Worm (Caenorhabditis elegans) whole organism, mixed stage, embryonic: ENCODE data around the gene F17A2.13.

Source experiments
- ceh-83 ChIP-seq: fragments of 200-800 bp; sonication (Bioruptor generic); optimal IDR thresholded peaks from 2 replicates; lab custom pipeline; 2018; ENCODE audit warnings: mild to moderate bottlenecking, missing genetic modification characterization, missing compliant biosample characterization
- elt-1 ChIP-seq: sonication (generic microtip); optimal IDR thresholded peaks from 2 replicates; lab custom pipeline; 2017; ENCODE audit warnings: missing genetic modification characterization, mild to moderate bottlenecking, missing compliant biosample characterization, antibody characterized with exemption, moderate library complexity, borderline replicate concordance; ENCODE audit not compliant: insufficient read depth
- lin-13 ChIP-seq: fragments of 150-350 bp; optimal IDR thresholded peaks from 2 replicates; lab custom pipeline; 2014; ENCODE audit warnings: missing biosample characterization, missing genetic modification characterization
- lsy-2 ChIP-seq: fragments of 150-350 bp; optimal IDR thresholded peaks from 2 replicates; lab custom pipeline; 2014; ENCODE audit warnings: missing biosample characterization, missing genetic modification characterization
- nhr-12 ChIP-seq: fragments of 150-350 bp; optimal IDR thresholded peaks from 2 replicates; lab custom pipeline; 2014; ENCODE audit warnings: missing biosample characterization, missing genetic modification characterization
- nhr-237 ChIP-seq: fragments of 150-350 bp; optimal IDR thresholded peaks from 2 replicates; lab custom pipeline; 2014; ENCODE audit warnings: missing biosample characterization, missing genetic modification characterization
- nhr-28 ChIP-seq: fragments of 150-350 bp; optimal IDR thresholded peaks from 2 replicates; lab custom pipeline; 2014; ENCODE audit warnings: missing biosample characterization, missing genetic modification characterization
- snpc-4 ChIP-seq: fragments of 150-350 bp; optimal IDR thresholded peaks from 2 replicates; lab custom pipeline; 2014; ENCODE audit warnings: missing biosample characterization, missing genetic modification characterization
- unc-120 ChIP-seq: sonication (generic microtip); optimal IDR thresholded peaks from 2 replicates; lab custom pipeline; 2017; ENCODE audit warnings: missing genetic modification characterization, missing compliant biosample characterization; ENCODE audit not compliant: poor library complexity, severe bottlenecking
- zip-8 ChIP-seq: fragments of 150-350 bp; optimal IDR thresholded peaks from 2 replicates; lab custom pipeline; 2014; ENCODE audit warnings: missing biosample characterization, missing genetic modification characterization

ce11 chrX:12346729-12347128 lies 25.3 kb downstream of the F17A2.13 start, which contains the start of gene F42F12.11:
- TF ChIP-seq elt-1 (tag; lab: Kevin White, UChicago) (no peak), nhr-28 (no peak), zip-8 (tag; lab: Kevin White, UChicago) (no peak), unc-120 (tag; lab: Kevin White, UChicago) (no peak), lsy-2 (no peak), ceh-83 (GFP tag; lab: Kevin White, UChicago) (no peak), snpc-4 (no peak), nhr-237 (no peak), lin-13 (tag; lab: Kevin White, UChicago) (no peak), nhr-12 (tag; lab: Kevin White, UChicago) (no peak)
